Worm (Caenorhabditis elegans): ENCODE data around the gene dct-17.
A peak's percentile ranks its signal among the peaks of the same experiment; 100 is the strongest.

dct-17 gene

DNA sequence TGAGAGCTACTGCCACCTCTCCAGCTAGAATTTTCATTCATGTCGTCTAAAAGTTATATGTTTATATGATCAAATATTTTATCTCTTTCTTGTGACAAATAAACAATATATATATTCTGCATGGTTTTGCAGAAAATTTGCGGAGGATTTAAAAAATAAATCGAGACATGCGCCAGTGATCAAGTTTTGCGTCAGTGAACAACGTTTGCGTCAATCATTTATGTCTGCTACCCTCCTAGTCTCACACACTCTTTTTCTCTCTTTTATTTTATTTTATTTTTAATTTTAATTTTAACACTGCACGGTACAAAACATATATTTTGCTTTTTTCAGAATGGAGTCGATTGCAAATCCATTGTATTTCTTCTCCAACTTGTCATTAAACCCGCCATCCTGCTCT lies 52.0 kb downstream of the dct-17 start, which contains the start of the genes tag-65 and ccz-1 (continued):
- TF ChIP-seq nhr-11 (tag; optimal IDR thresholded peaks at IDR 0.05) = no peak
- TF ChIP-seq sma-9 (GFP tag; optimal IDR thresholded peaks at IDR 0.05) = peak; percentile 94
- no peak for TF ChIP-seq sma-9 (tag; optimal IDR thresholded peaks at IDR 0.05)
- peak; percentile 24 for TF ChIP-seq ZK546.5 (tag; optimal IDR thresholded peaks at IDR 0.05)
- TF ChIP-seq nhr-129 (tag; optimal IDR thresholded peaks at IDR 0.05) = peak; percentile 59
- peak; percentile 27 for TF ChIP-seq ceh-16 (tag; optimal IDR thresholded peaks at IDR 0.05)
- no peak for TF ChIP-seq ztf-11 (tag; optimal IDR thresholded peaks at IDR 0.05)
- no peak for TF ChIP-seq alr-1 (tag; optimal IDR thresholded peaks at IDR 0.05)
- TF ChIP-seq nhr-12 (tag; optimal IDR thresholded peaks at IDR 0.05) = no peak
- TF ChIP-seq nhr-10 (tag; optimal IDR thresholded peaks at IDR 0.05) = no peak
- TF ChIP-seq gmeb-1 (tag; optimal IDR thresholded peaks at IDR 0.05) = peak; percentile 93
- no peak for TF ChIP-seq ztf-1 (GFP tag; conservative IDR thresholded peaks at IDR 0.05)
